Worm (Caenorhabditis elegans): ENCODE results near the gene map-2.

DNA sequence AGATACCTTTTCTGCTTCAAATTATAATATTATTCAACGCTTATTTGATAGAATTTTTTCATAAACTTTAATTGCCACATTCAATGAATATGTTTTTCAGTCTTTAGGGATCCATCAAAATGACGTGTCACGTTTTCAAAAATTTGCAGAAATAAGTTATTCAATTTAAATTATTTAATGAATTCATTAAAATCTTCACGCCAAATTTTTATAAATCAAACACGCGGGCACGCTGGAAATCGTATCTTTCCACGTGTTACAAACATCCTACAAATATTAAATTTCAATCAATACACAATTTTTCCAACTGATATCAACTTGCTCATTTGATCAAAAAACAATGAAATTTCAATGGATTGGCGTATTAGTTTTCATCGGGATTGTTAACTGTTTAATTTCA is 32.2 kb downstream of the map-2 start, which contains the start of gene Y116A8A.4:
- no peak for TF ChIP-seq cog-1 (tag; optimal IDR thresholded peaks at IDR 0.05)
- no peak for TF ChIP-seq ztf-29 (GFP tag; IDR thresholded peaks at IDR 0.05)
- no peak for TF ChIP-seq ref-1 (GFP tag; conservative IDR thresholded peaks at IDR 0.05)
